Worm (Caenorhabditis elegans) whole organism, L4 larva: Measurements from ENCODE around the gene phf-31.

Source experiments
- R02D3.7 ChIP-seq: fragments of 150-350 bp; sonication (generic microtip); optimal IDR thresholded peaks from 3 replicates; lab custom pipeline; 2014; ENCODE audit warnings: missing biosample characterization, missing genetic modification characterization
- ama-1 ChIP-seq: fragments of 150-350 bp; optimal IDR thresholded peaks from 2 replicates; lab custom pipeline; 2014; ENCODE audit warnings: inconsistent platforms, mixed read lengths
- ces-1 ChIP-seq: fragments of 150-350 bp; sonication (generic microtip); optimal IDR thresholded peaks from 4 replicates; lab custom pipeline; 2014; ENCODE audit warnings: missing biosample characterization, missing genetic modification reagents, missing genetic modification characterization
- daf-12 ChIP-seq: fragments of 150-350 bp; optimal IDR thresholded peaks from 2 replicates; lab custom pipeline; 2014; ENCODE audit warnings: missing biosample characterization, missing genetic modification reagents, missing genetic modification characterization
- daf-16 ChIP-seq, 3 experiments: sonication (generic microtip); optimal IDR thresholded peaks; 2 replicates each; lab custom pipeline; 2016 to 2017; ENCODE audit warnings: missing genetic modification characterization in 3 of 3, missing genetic modification reagents in 3 of 3, mild to moderate bottlenecking in 2 of 3, missing compliant biosample characterization in 2 of 3, missing biosample characterization in 1 of 3, moderate library complexity in 1 of 3
- dve-1 ChIP-seq: sonication (generic microtip); optimal IDR thresholded peaks from 2 replicates; lab custom pipeline; 2017; ENCODE audit warnings: antibody characterized with exemption, mild to moderate bottlenecking, missing genetic modification characterization, missing compliant biosample characterization; ENCODE audit not compliant: insufficient read depth
- fkh-10 ChIP-seq: fragments of 150-350 bp; optimal IDR thresholded peaks from 2 replicates; lab custom pipeline; 2014; ENCODE audit warnings: missing biosample characterization, missing genetic modification reagents, missing genetic modification characterization
- jun-1 ChIP-seq: fragments of 150-350 bp; optimal IDR thresholded peaks from 2 replicates; lab custom pipeline; 2014; ENCODE audit warnings: missing biosample characterization, missing genetic modification reagents, missing genetic modification characterization
- lim-7 ChIP-seq: fragments of 200-800 bp; sonication (Bioruptor generic); IDR thresholded peaks from 2 replicates; pipeline ENCODE4 v1.3.6; 2022; ENCODE audit warnings: missing genetic modification characterization, missing compliant biosample characterization
- lin-13 ChIP-seq: fragments of 150-350 bp; optimal IDR thresholded peaks from 2 replicates; lab custom pipeline; 2014; ENCODE audit warnings: missing biosample characterization, missing genetic modification reagents, missing genetic modification characterization
- lin-39 ChIP-seq: fragments of 150-350 bp; optimal IDR thresholded peaks from 2 replicates; lab custom pipeline; 2014; ENCODE audit warnings: missing biosample characterization, missing genetic modification reagents, missing genetic modification characterization
- nhr-28 ChIP-seq: fragments of 150-350 bp; optimal IDR thresholded peaks from 2 replicates; lab custom pipeline; 2014; ENCODE audit warnings: missing biosample characterization, missing genetic modification characterization
- nhr-6 ChIP-seq: fragments of 150-350 bp; optimal IDR thresholded peaks from 2 replicates; lab custom pipeline; 2014; ENCODE audit warnings: missing biosample characterization, missing genetic modification characterization
- unc-130 ChIP-seq: sonication (generic microtip); optimal IDR thresholded peaks from 2 replicates; lab custom pipeline; 2016; ENCODE audit warnings: missing genetic modification reagents, missing genetic modification characterization, missing compliant biosample characterization

DNA sequence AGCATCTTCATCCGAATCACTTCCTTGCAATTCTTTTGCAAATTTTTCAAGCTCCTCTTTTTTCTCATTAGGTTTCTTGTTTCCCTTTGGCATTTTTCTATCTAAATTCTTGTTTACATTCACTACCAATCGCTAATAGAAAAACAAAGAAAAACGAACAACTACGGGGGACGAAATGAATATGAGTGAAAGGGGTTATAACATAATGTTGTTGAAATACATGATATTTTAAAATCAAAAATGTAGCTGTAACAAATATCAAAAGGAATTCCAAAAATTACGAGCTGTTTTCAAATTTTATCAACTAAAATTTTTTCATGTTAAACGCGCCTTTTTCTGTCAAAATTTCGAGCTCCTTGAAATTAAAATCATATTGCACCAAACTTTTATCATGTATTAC lies 4.8 kb upstream of the phf-31 start, which contains the start of gene F13E6.1:
- TF ChIP-seq unc-130 (GFP tag; lab: Kevin White, UChicago) (no peak), ces-1 (GFP tag; lab: Kevin White, UChicago) (no peak), dve-1 (no peak), R02D3.7 (tag; lab: Kevin White, UChicago) (no peak), nhr-6 (tag; lab: Kevin White, UChicago) (no peak), jun-1 (tag; lab: Kevin White, UChicago) (no peak), ama-1 (no peak), lin-39 (tag; lab: Kevin White, UChicago) (no peak), daf-16 (GFP tag; optimal IDR thresholded peaks at IDR 0.05; lab: Kevin White, UChicago) (no peak), daf-16 (tag; optimal IDR thresholded peaks at IDR 0.05; lab: Kevin White, UChicago) (no peak), daf-12 (no peak), lin-13 (GFP tag; lab: Kevin White, UChicago) (no peak), lim-7 (GFP tag; lab: Robert Waterston, UW) (no peak), fkh-10 (no peak), nhr-28 (no peak)
